Fruit fly (Drosophila melanogaster) whole organism, embryonic: ENCODE data around the gene sun.

Experiments used
- Asciz ChIP-seq: fragments of 200-800 bp; sonication (Bioruptor generic); optimal IDR thresholded peaks from 2 replicates; lab custom pipeline; 2017; ENCODE audit warnings: missing biosample characterization, mild to moderate bottlenecking, missing genetic modification characterization, missing genetic modification reagents
- Awh ChIP-seq: fragments of 200-800 bp; sonication (Bioruptor generic); IDR thresholded peaks from 2 replicates; pipeline ENCODE4, ENCODE4 v1.3.6; 2022; ENCODE audit warnings: missing biosample characterization, missing genetic modification characterization
- BEAF-32 ChIP-seq: fragments of 200-800 bp; sonication (Bioruptor generic); optimal IDR thresholded peaks from 3 replicates; lab custom pipeline; 2017; ENCODE audit warnings: missing biosample characterization, missing genetic modification characterization, mild to moderate bottlenecking, moderate library complexity, missing genetic modification reagents
- Blimp-1 ChIP-seq: fragments of 200-800 bp; sonication (Bioruptor generic); optimal IDR thresholded peaks from 3 replicates; lab custom pipeline; 2018; ENCODE audit warnings: missing biosample characterization, missing genetic modification characterization, mild to moderate bottlenecking, moderate library complexity, missing genetic modification reagents
- CG10147 ChIP-seq: fragments of 200-800 bp; sonication (Bioruptor generic); optimal IDR thresholded peaks from 2 replicates; lab custom pipeline; 2019; ENCODE audit warnings: missing biosample characterization, mild to moderate bottlenecking, missing genetic modification characterization, moderate library complexity
- CG11696 ChIP-seq: fragments of 200-800 bp; sonication (Bioruptor generic); IDR thresholded peaks from 2 replicates; pipeline ENCODE4 v1.3.6; 2022; ENCODE audit warnings: missing biosample characterization, missing genetic modification characterization
- CG1233 ChIP-seq: fragments of 200-800 bp; sonication (Bioruptor generic); optimal IDR thresholded peaks from 4 replicates; lab custom pipeline; 2018; ENCODE audit warnings: missing biosample characterization, mild to moderate bottlenecking, missing genetic modification characterization
- CG14965 ChIP-seq: fragments of 200-800 bp; sonication (Bioruptor generic); optimal IDR thresholded peaks from 2 replicates; lab custom pipeline; 2016; ENCODE audit warnings: missing biosample characterization, missing genetic modification characterization, borderline replicate concordance
- CG15073 ChIP-seq: fragments of 200-800 bp; sonication (Bioruptor generic); optimal IDR thresholded peaks from 2 replicates; lab custom pipeline; 2016; ENCODE audit warnings: missing biosample characterization, missing genetic modification characterization
- CG15514 ChIP-seq: fragments of 200-800 bp; sonication (Bioruptor generic); optimal IDR thresholded peaks from 3 replicates; lab custom pipeline; 2017; ENCODE audit warnings: missing biosample characterization, missing genetic modification characterization, mild to moderate bottlenecking, moderate library complexity, missing genetic modification reagents
- CG17612 ChIP-seq: fragments of 200-800 bp; sonication (Bioruptor generic); IDR thresholded peaks from 2 replicates; pipeline ENCODE4 v1.3.6; 2022; ENCODE audit warnings: missing biosample characterization, missing genetic modification characterization
- CG18262 ChIP-seq: fragments of 200-800 bp; optimal IDR thresholded peaks from 3 replicates; lab custom pipeline; 2019; ENCODE audit warnings: missing biosample characterization, mild to moderate bottlenecking, missing genetic modification characterization, moderate library complexity
- CG2712 ChIP-seq: fragments of 200-800 bp; optimal IDR thresholded peaks from 3 replicates; lab custom pipeline; 2019; ENCODE audit warnings: missing biosample characterization, mild to moderate bottlenecking, missing genetic modification characterization, moderate library complexity
- CG2889 ChIP-seq: fragments of 200-800 bp; sonication (Bioruptor generic); IDR thresholded peaks from 3 replicates; pipeline ENCODE4 v1.3.6; 2022; ENCODE audit warnings: missing biosample characterization, missing genetic modification characterization
- CG34224 ChIP-seq: fragments of 200-800 bp; sonication (Bioruptor generic); IDR thresholded peaks from 3 replicates; pipeline ENCODE4 v1.3.6; 2022; ENCODE audit warnings: missing biosample characterization, missing genetic modification characterization; ENCODE audit not compliant: partially characterized antibody
- CG6689 ChIP-seq: fragments of 200-800 bp; sonication (Bioruptor generic); IDR thresholded peaks from 2 replicates; pipeline ENCODE4 v1.3.6; 2022; ENCODE audit warnings: missing biosample characterization, missing genetic modification characterization
- CG7928 ChIP-seq: fragments of 200-800 bp; sonication (Bioruptor generic); optimal IDR thresholded peaks from 2 replicates; lab custom pipeline; 2017; ENCODE audit warnings: missing biosample characterization, mild to moderate bottlenecking, missing genetic modification characterization
- CG9932 ChIP-seq: fragments of 200-800 bp; sonication (Bioruptor generic); IDR thresholded peaks from 2 replicates; pipeline ENCODE4 v1.3.6; 2022; ENCODE audit warnings: missing biosample characterization, missing genetic modification characterization
- Dek ChIP-seq: fragments of 200-800 bp; sonication (Bioruptor generic); optimal IDR thresholded peaks from 3 replicates; lab custom pipeline; 2019; ENCODE audit warnings: missing biosample characterization, mild to moderate bottlenecking, missing genetic modification characterization, moderate library complexity
- Dip3 ChIP-seq: fragments of 200-800 bp; sonication (Bioruptor generic); optimal IDR thresholded peaks from 3 replicates; lab custom pipeline; 2016; ENCODE audit warnings: missing biosample characterization, missing genetic modification characterization
- E2f1 ChIP-seq: fragments of 200-800 bp; sonication (Bioruptor generic); IDR thresholded peaks from 2 replicates; pipeline ENCODE4 v1.3.6; 2022; ENCODE audit warnings: missing biosample characterization, missing genetic modification characterization
- Ets97D ChIP-seq: fragments of 200-800 bp; sonication (Bioruptor generic); optimal IDR thresholded peaks from 3 replicates; lab custom pipeline; 2016; ENCODE audit warnings: missing biosample characterization, missing genetic modification characterization
- HmgZ ChIP-seq: fragments of 200-800 bp; sonication (Bioruptor generic); optimal IDR thresholded peaks from 2 replicates; lab custom pipeline; 2018; ENCODE audit warnings: missing biosample characterization, mild to moderate bottlenecking, missing genetic modification characterization
- Hmr ChIP-seq: fragments of 200-800 bp; sonication (Bioruptor generic); optimal IDR thresholded peaks from 3 replicates; lab custom pipeline; 2017; ENCODE audit warnings: mild to moderate bottlenecking, missing biosample characterization, missing genetic modification reagents, missing genetic modification characterization
- Lim3 ChIP-seq: fragments of 200-800 bp; sonication (Bioruptor generic); IDR thresholded peaks from 2 replicates; pipeline ENCODE4 v1.3.6; 2022; ENCODE audit warnings: missing biosample characterization, missing genetic modification characterization
- Mrtf ChIP-seq: fragments of 200-800 bp; sonication (Bioruptor generic); IDR thresholded peaks from 3 replicates; pipeline ENCODE4 v1.3.6; 2022; ENCODE audit warnings: missing biosample characterization, missing genetic modification characterization
- Opbp ChIP-seq: fragments of 200-800 bp; sonication (Bioruptor generic); IDR thresholded peaks from 3 replicates; pipeline ENCODE4 v1.3.6; 2022; ENCODE audit warnings: missing biosample characterization, missing genetic modification characterization; ENCODE audit not compliant: partially characterized antibody
- Optix ChIP-seq: fragments of 200-800 bp; sonication (Bioruptor generic); IDR thresholded peaks from 3 replicates; pipeline ENCODE4 v1.3.6; 2022; ENCODE audit warnings: missing biosample characterization, missing genetic modification characterization
- chinmo ChIP-seq: fragments of 200-800 bp; sonication (Bioruptor generic); IDR thresholded peaks from 4 replicates; pipeline ENCODE4 v1.3.6; 2022; ENCODE audit warnings: missing biosample characterization, missing genetic modification characterization; ENCODE audit not compliant: partially characterized antibody
- corto ChIP-seq: fragments of 200-800 bp; sonication (Bioruptor generic); optimal IDR thresholded peaks from 2 replicates; lab custom pipeline; 2016; ENCODE audit warnings: missing biosample characterization, mild to moderate bottlenecking, missing genetic modification characterization, moderate library complexity
- dimm ChIP-seq: fragments of 200-800 bp; sonication (Bioruptor generic); IDR thresholded peaks from 2 replicates; pipeline ENCODE4 v1.3.6; 2022; ENCODE audit warnings: missing biosample characterization, missing genetic modification characterization
- dmrt11E ChIP-seq: fragments of 200-800 bp; sonication (Bioruptor generic); optimal IDR thresholded peaks from 3 replicates; lab custom pipeline; 2018; ENCODE audit warnings: missing biosample characterization, mild to moderate bottlenecking, missing genetic modification characterization, moderate library complexity
- emc ChIP-seq: fragments of 200-800 bp; sonication (Bioruptor generic); optimal IDR thresholded peaks from 2 replicates; lab custom pipeline; 2016; ENCODE audit warnings: missing biosample characterization, missing genetic modification characterization
- eve ChIP-seq, 2 experiments: fragments of >200 bp; optimal IDR thresholded peaks; 2 replicates each; lab custom pipeline; 2017; ENCODE audit warnings: missing biosample characterization in 2 of 2, missing genetic modification characterization in 2 of 2
- fd3F ChIP-seq: fragments of 200-800 bp; sonication (Bioruptor generic); optimal IDR thresholded peaks from 2 replicates; lab custom pipeline; 2018; ENCODE audit warnings: missing biosample characterization, mild to moderate bottlenecking, missing genetic modification characterization, moderate library complexity
- gem ChIP-seq: fragments of 200-800 bp; sonication (Bioruptor generic); optimal IDR thresholded peaks from 2 replicates; lab custom pipeline; 2019; ENCODE audit warnings: missing biosample characterization, mild to moderate bottlenecking, missing genetic modification characterization, moderate library complexity
- h ChIP-seq: fragments of >200 bp; optimal IDR thresholded peaks from 2 replicates; lab custom pipeline; 2017
- kay ChIP-seq: fragments of 200-800 bp; sonication (Bioruptor generic); optimal IDR thresholded peaks from 2 replicates; lab custom pipeline; 2016; ENCODE audit warnings: missing biosample characterization, missing genetic modification characterization
- ken ChIP-seq: fragments of 200-800 bp; sonication (Bioruptor generic); IDR thresholded peaks from 3 replicates; pipeline ENCODE4 v1.3.6; 2022; ENCODE audit warnings: missing biosample characterization, missing genetic modification characterization
- lilli ChIP-seq: fragments of 200-800 bp; sonication (Bioruptor generic); optimal IDR thresholded peaks from 3 replicates; lab custom pipeline; 2016; ENCODE audit warnings: missing biosample characterization, missing genetic modification characterization
- mld ChIP-seq: fragments of 200-800 bp; sonication (Bioruptor generic); IDR thresholded peaks from 3 replicates; pipeline ENCODE4 v1.3.6; 2022; ENCODE audit warnings: missing biosample characterization, missing genetic modification characterization; ENCODE audit not compliant: partially characterized antibody
- onecut ChIP-seq: fragments of 200-800 bp; sonication (Bioruptor generic); IDR thresholded peaks from 2 replicates; pipeline ENCODE4 v1.3.6; 2022; ENCODE audit warnings: missing biosample characterization, missing genetic modification characterization
- phol ChIP-seq: fragments of 200-800 bp; sonication (Bioruptor generic); optimal IDR thresholded peaks from 3 replicates; lab custom pipeline; 2018; ENCODE audit warnings: missing biosample characterization, mild to moderate bottlenecking, missing genetic modification characterization, moderate library complexity
- run ChIP-seq: fragments of 200-800 bp; sonication (Bioruptor generic); optimal IDR thresholded peaks from 3 replicates; lab custom pipeline; 2018; ENCODE audit warnings: missing biosample characterization, mild to moderate bottlenecking, missing genetic modification characterization
- sima ChIP-seq: fragments of 200-800 bp; sonication (Bioruptor generic); optimal IDR thresholded peaks from 2 replicates; lab custom pipeline; 2016; ENCODE audit warnings: missing biosample characterization, missing genetic modification characterization
- so ChIP-seq: fragments of 200-800 bp; sonication (Bioruptor generic); IDR thresholded peaks from 3 replicates; pipeline ENCODE4 v1.3.6; 2022; ENCODE audit warnings: missing biosample characterization, missing genetic modification characterization
- sqz ChIP-seq: fragments of 200-800 bp; sonication (Bioruptor generic); optimal IDR thresholded peaks from 3 replicates; lab custom pipeline; 2018; ENCODE audit warnings: missing biosample characterization, mild to moderate bottlenecking, missing genetic modification characterization
- tap ChIP-seq: fragments of 200-800 bp; optimal IDR thresholded peaks from 3 replicates; lab custom pipeline; 2019; ENCODE audit warnings: missing biosample characterization, mild to moderate bottlenecking, missing genetic modification characterization, moderate library complexity
- trem ChIP-seq: fragments of 200-800 bp; optimal IDR thresholded peaks from 3 replicates; lab custom pipeline; 2019; ENCODE audit warnings: missing biosample characterization, mild to moderate bottlenecking, missing genetic modification characterization, moderate library complexity
- trh ChIP-seq: fragments of 200-800 bp; sonication (Bioruptor generic); optimal IDR thresholded peaks from 2 replicates; lab custom pipeline; 2016; ENCODE audit warnings: missing biosample characterization, missing genetic modification characterization
- ttk ChIP-seq: fragments of 200-800 bp; sonication (Bioruptor generic); IDR thresholded peaks from 2 replicates; pipeline ENCODE4 v2.1.2; 2022; ENCODE audit warnings: missing biosample characterization, missing genetic modification characterization
- vvl ChIP-seq: fragments of 200-800 bp; sonication (Bioruptor generic); IDR thresholded peaks from 2 replicates; pipeline ENCODE4 v1.3.6; 2022; ENCODE audit warnings: missing biosample characterization, missing genetic modification characterization

sun gene

DNA sequence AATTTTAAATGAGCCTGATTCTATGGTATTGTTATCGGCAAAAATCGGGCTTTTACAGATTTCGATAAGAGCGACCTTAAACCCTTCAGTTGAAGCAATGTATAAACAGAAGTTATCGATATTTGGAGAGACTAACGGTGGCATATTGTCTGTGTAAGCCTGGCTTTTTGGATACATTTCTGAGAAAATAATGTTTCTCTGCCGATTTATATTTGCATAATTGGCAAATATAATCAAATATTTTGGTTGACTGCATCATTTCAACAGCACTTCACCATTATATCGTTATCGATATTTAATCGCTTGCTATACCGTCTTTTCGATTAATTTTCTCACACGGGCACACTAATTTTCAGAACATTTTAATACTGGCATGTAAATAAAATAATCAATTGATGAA, 20.8 kb upstream of the sun start, which contains the start of gene CG16952 (continued):
- peak; percentile 53 for TF ChIP-seq CG15514 (GFP tag; lab: Kevin White, UChicago)
- peak; percentile 62; the same call in 1 of the 3 replicates for TF ChIP-seq mld (GFP tag; lab: Robert Waterston, UW)
- TF ChIP-seq CG6689 (GFP tag; lab: Robert Waterston, UW): no peak
- peak; percentile 85 for TF ChIP-seq CG34224
- no peak for TF ChIP-seq ttk (GFP tag; lab: Robert Waterston, UW)
- TF ChIP-seq CG2712: no peak
- no peak for TF ChIP-seq trh (GFP tag; lab: Kevin White, UChicago)
- no peak for TF ChIP-seq onecut (GFP tag; lab: Robert Waterston, UW)
- TF ChIP-seq phol (tag; lab: Kevin White, UChicago): peak; percentile 51
- no peak for TF ChIP-seq eve (GFP tag; optimal IDR thresholded peaks at IDR 0.05; lab: Kevin White, UChicago)
- TF ChIP-seq E2f1 (GFP tag; lab: Robert Waterston, UW): no peak
- TF ChIP-seq Blimp-1: no peak
- TF ChIP-seq CG9932 (GFP tag; lab: Robert Waterston, UW): peak; percentile 40; the same call in 1 of the 2 replicates
- no peak for TF ChIP-seq so (GFP tag; lab: Robert Waterston, UW)
- TF ChIP-seq CG2889 (GFP tag; lab: Robert Waterston, UW): no peak
- no peak for TF ChIP-seq CG1233 (GFP tag; lab: Kevin White, UChicago)
- TF ChIP-seq run: no peak
- TF ChIP-seq CG10147 (GFP tag; lab: Kevin White, UChicago): peak; percentile 4
- no peak for TF ChIP-seq Lim3 (GFP tag; lab: Robert Waterston, UW)
- no peak for TF ChIP-seq emc
- no peak for TF ChIP-seq CG11696
- no peak for TF ChIP-seq corto (GFP tag; lab: Kevin White, UChicago)
- TF ChIP-seq fd3F (GFP tag; lab: Kevin White, UChicago): no peak
- TF ChIP-seq CG18262: no peak
- no peak for TF ChIP-seq sqz (GFP tag; lab: Kevin White, UChicago)
- TF ChIP-seq Dek (tag; lab: Kevin White, UChicago): no peak
- TF ChIP-seq ken (GFP tag; lab: Robert Waterston, UW): no peak
- peak; percentile 48 for TF ChIP-seq HmgZ
- TF ChIP-seq Opbp (GFP tag; lab: Robert Waterston, UW): peak; percentile 79
- no peak for TF ChIP-seq h (lab: Kevin White, UChicago)
- peak; percentile 9 for TF ChIP-seq gem
- no peak for TF ChIP-seq lilli (GFP tag; lab: Kevin White, UChicago)
- no peak for TF ChIP-seq dimm (GFP tag; lab: Robert Waterston, UW)
- TF ChIP-seq CG7928: no peak
- TF ChIP-seq kay (GFP tag; lab: Kevin White, UChicago): no peak
- TF ChIP-seq Dip3 (GFP tag; lab: Kevin White, UChicago): no peak
- no peak for TF ChIP-seq CG17612
- peak; percentile 91 for TF ChIP-seq BEAF-32 (GFP tag; lab: Kevin White, UChicago)
- no peak for TF ChIP-seq tap
- TF ChIP-seq CG14965: no peak
- peak; percentile 72 for TF ChIP-seq trem (tag; lab: Kevin White, UChicago)
- TF ChIP-seq Asciz: no peak
- no peak for TF ChIP-seq CG15073 (GFP tag; lab: Kevin White, UChicago)
- no peak for TF ChIP-seq dmrt11E (tag; lab: Kevin White, UChicago)
- TF ChIP-seq Mrtf (GFP tag; lab: Robert Waterston, UW): no peak
- TF ChIP-seq Optix: no peak
- no peak for TF ChIP-seq vvl (GFP tag; lab: Robert Waterston, UW)
- 0 out of 4 replicates have a peak, but pooled peaks have one; percentile 59 for TF ChIP-seq chinmo (GFP tag; lab: Robert Waterston, UW)
- TF ChIP-seq Awh (GFP tag; lab: Robert Waterston, UW): no peak
- TF ChIP-seq sima (GFP tag; lab: Kevin White, UChicago): no peak
- peak; percentile 10 for TF ChIP-seq Hmr (GFP tag; lab: Kevin White, UChicago)
- peak; percentile 51 for TF ChIP-seq Ets97D (GFP tag; lab: Kevin White, UChicago)
